Worm (Caenorhabditis elegans): ENCODE measurements around the gene F46E10.2.

F46E10.2 gene

ce11 chrV:6533030-6533429, 12.8 kb downstream of the F46E10.2 start, which contains the start of gene hpo-26:
Gene hpo-26 (minus strand): TSS chrV:6533060.
- TF ChIP-seq ets-7 (tag; optimal IDR thresholded peaks at IDR 0.05) (no peak), ceh-36 (tag; optimal IDR thresholded peaks at IDR 0.05) (no peak), ama-1 (optimal IDR thresholded peaks at IDR 0.05) (no peak), hnd-1 (tag; optimal IDR thresholded peaks at IDR 0.05) (no peak), ceh-13 (GFP tag; optimal IDR thresholded peaks at IDR 0.05) (no peak), tbx-37 (GFP tag; conservative IDR thresholded peaks at IDR 0.05) (no peak), sea-1 (GFP tag; conservative IDR thresholded peaks at IDR 0.05) (no peak), F13C5.2 (tag; optimal IDR thresholded peaks at IDR 0.05) (no peak), flt-1 (GFP tag; IDR thresholded peaks at IDR 0.05) (no peak), aly-1 (tag; optimal IDR thresholded peaks at IDR 0.05) (no peak)

ce11 chrV:6538323-6538722, 18.1 kb downstream of the F46E10.2 start:
- no peak for TF ChIP-seq B0310.2 (tag; optimal IDR thresholded peaks at IDR 0.05)
- peak; percentile 5 for TF ChIP-seq aly-1 (tag; optimal IDR thresholded peaks at IDR 0.05)
- peak; percentile 17 for TF ChIP-seq hmg-4 (GFP tag; optimal IDR thresholded peaks at IDR 0.05)

- peak; percentile 11 for TF ChIP-seq hmg-4 (GFP tag; optimal IDR thresholded peaks at IDR 0.05)
- no peak for TF ChIP-seq tbx-11 (GFP tag; IDR thresholded peaks at IDR 0.05)
- TF ChIP-seq scrt-1 (GFP tag; IDR thresholded peaks at IDR 0.05) = no peak
Measured at ce11 chrV:6541875-6542274, 21.6 kb downstream of the F46E10.2 start.

ce11 chrV:6544999-6545398, 24.8 kb downstream of the F46E10.2 start:
- TF ChIP-seq hmg-4 (GFP tag; optimal IDR thresholded peaks at IDR 0.05) (peak; percentile 35), tbx-11 (GFP tag; IDR thresholded peaks at IDR 0.05) (no peak)

ce11 chrV:6546450-6547171, 26.4 kb downstream of the F46E10.2 start, which contains the start of gene dre-1:
Gene dre-1 (minus strand): TSS chrV:6546500.
- TF ChIP-seq hnd-1 (tag; optimal IDR thresholded peaks at IDR 0.05) = no peak
- no peak for TF ChIP-seq ceh-13 (GFP tag; optimal IDR thresholded peaks at IDR 0.05)
- no peak for TF ChIP-seq ama-1 (optimal IDR thresholded peaks at IDR 0.05)
- TF ChIP-seq B0310.2 (tag; optimal IDR thresholded peaks at IDR 0.05) = no peak
- TF ChIP-seq F13C5.2 (tag; optimal IDR thresholded peaks at IDR 0.05) = no peak
- TF ChIP-seq aly-1 (tag; optimal IDR thresholded peaks at IDR 0.05) = no peak

ce11 chrV:6548309-6548708, 28.1 kb downstream of the F46E10.2 start:
- TF ChIP-seq ceh-36 (tag; optimal IDR thresholded peaks at IDR 0.05) = no peak
- no peak for TF ChIP-seq sea-1 (GFP tag; conservative IDR thresholded peaks at IDR 0.05)
- TF ChIP-seq ceh-13 (GFP tag; optimal IDR thresholded peaks at IDR 0.05) = no peak
- no peak for TF ChIP-seq F13C5.2 (tag; optimal IDR thresholded peaks at IDR 0.05)
- no peak for TF ChIP-seq flt-1 (GFP tag; IDR thresholded peaks at IDR 0.05)

ce11 chrV:6549148-6549547, 28.9 kb downstream of the F46E10.2 start, which contains the start of gene K04A8.20:
Gene K04A8.20 (plus strand): TSS chrV:6549448.
- TF ChIP-seq ama-1 (optimal IDR thresholded peaks at IDR 0.05) = no peak
- no peak for TF ChIP-seq tbx-37 (GFP tag; conservative IDR thresholded peaks at IDR 0.05)
- TF ChIP-seq hmg-4 (GFP tag; optimal IDR thresholded peaks at IDR 0.05) = no peak
- no peak for TF ChIP-seq pes-1 (GFP tag; IDR thresholded peaks at IDR 0.05)
- TF ChIP-seq F13C5.2 (tag; optimal IDR thresholded peaks at IDR 0.05) = no peak
- TF ChIP-seq B0310.2 (tag; optimal IDR thresholded peaks at IDR 0.05) = no peak
- no peak for TF ChIP-seq scrt-1 (GFP tag; IDR thresholded peaks at IDR 0.05)
- TF ChIP-seq ets-7 (tag; optimal IDR thresholded peaks at IDR 0.05) = no peak
- no peak for TF ChIP-seq aly-1 (tag; optimal IDR thresholded peaks at IDR 0.05)

ce11 chrV:6549871-6550270, 29.6 kb downstream of the F46E10.2 start, which contains the start of gene lipl-4:
Gene lipl-4 (plus strand): TSS chrV:6550171.
- no peak for TF ChIP-seq ceh-13 (GFP tag; optimal IDR thresholded peaks at IDR 0.05)
- TF ChIP-seq hnd-1 (tag; optimal IDR thresholded peaks at IDR 0.05) = no peak
- no peak for TF ChIP-seq aly-1 (tag; optimal IDR thresholded peaks at IDR 0.05)
- no peak for TF ChIP-seq B0310.2 (tag; optimal IDR thresholded peaks at IDR 0.05)
- TF ChIP-seq sea-1 (GFP tag; conservative IDR thresholded peaks at IDR 0.05) = no peak
- TF ChIP-seq ama-1 (optimal IDR thresholded peaks at IDR 0.05) = no peak
- TF ChIP-seq ets-7 (tag; optimal IDR thresholded peaks at IDR 0.05) = no peak
- TF ChIP-seq ceh-36 (tag; optimal IDR thresholded peaks at IDR 0.05) = no peak
- no peak for TF ChIP-seq scrt-1 (GFP tag; IDR thresholded peaks at IDR 0.05)
- TF ChIP-seq tra-4 (tag; optimal IDR thresholded peaks at IDR 0.05) = no peak
- no peak for TF ChIP-seq tbx-11 (GFP tag; IDR thresholded peaks at IDR 0.05)

ce11 chrV:6551707-6552390, 31.6 kb downstream of the F46E10.2 start, which contains the start of gene twk-10:
Gene twk-10 (plus strand): TSS chrV:6552340.
- TF ChIP-seq ceh-36 (tag; optimal IDR thresholded peaks at IDR 0.05) = peak; percentile 23
- no peak; the same call in 1 of the 2 replicates for TF ChIP-seq pes-1 (GFP tag; IDR thresholded peaks at IDR 0.05)
- TF ChIP-seq scrt-1 (GFP tag; IDR thresholded peaks at IDR 0.05) = peak; percentile 62; the same call in 1 of the 2 replicates
- TF ChIP-seq tbx-37 (GFP tag; conservative IDR thresholded peaks at IDR 0.05) = 0 out of 2 replicates have a peak, but pooled peaks have one; percentile 39
- TF ChIP-seq hnd-1 (tag; optimal IDR thresholded peaks at IDR 0.05) = no peak
- no peak for TF ChIP-seq tbx-11 (GFP tag; IDR thresholded peaks at IDR 0.05)
- TF ChIP-seq flt-1 (GFP tag; IDR thresholded peaks at IDR 0.05) = peak; percentile 48
